Fruit fly (Drosophila melanogaster): ENCODE data around the gene ddbt.

DNA sequence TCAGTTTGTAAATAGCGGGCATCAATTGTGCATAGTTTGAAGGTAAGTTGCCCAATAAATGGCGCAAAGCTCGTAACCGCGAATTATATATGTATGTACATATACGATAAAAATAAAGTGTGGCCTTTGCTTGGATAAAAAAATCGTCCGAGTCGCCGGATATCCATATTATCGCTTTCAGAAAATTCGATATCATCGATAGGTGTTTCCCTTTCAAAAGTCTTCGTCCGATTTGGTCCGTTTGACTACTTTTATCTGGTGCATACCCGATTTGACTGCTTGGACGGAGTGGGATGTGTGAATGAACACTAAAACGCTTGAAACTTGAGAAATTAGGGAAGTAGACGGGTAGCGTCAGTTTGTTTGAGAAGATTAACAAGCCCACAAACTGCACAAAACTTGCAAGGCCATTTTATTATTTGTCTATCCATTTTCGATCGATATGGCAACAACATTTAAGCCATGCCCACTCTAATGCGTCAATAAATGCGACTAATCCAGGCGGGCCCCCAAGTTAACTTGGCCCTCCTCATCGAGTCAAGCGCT lies 12.3 kb downstream of the ddbt start:
- no peak for TF ChIP-seq usp (GFP tag; optimal IDR thresholded peaks at IDR 0.05)
- TF ChIP-seq Dll (optimal IDR thresholded peaks at IDR 0.05) = no peak
- TF ChIP-seq CG8478 (optimal IDR thresholded peaks at IDR 0.05) = no peak
- no peak for TF ChIP-seq pan (optimal IDR thresholded peaks at IDR 0.05)
- TF ChIP-seq psq (optimal IDR thresholded peaks at IDR 0.05) = no peak

Measured in whole organism.